Fruit fly (Drosophila melanogaster): ENCODE results near the gene CG18549.

DNA sequence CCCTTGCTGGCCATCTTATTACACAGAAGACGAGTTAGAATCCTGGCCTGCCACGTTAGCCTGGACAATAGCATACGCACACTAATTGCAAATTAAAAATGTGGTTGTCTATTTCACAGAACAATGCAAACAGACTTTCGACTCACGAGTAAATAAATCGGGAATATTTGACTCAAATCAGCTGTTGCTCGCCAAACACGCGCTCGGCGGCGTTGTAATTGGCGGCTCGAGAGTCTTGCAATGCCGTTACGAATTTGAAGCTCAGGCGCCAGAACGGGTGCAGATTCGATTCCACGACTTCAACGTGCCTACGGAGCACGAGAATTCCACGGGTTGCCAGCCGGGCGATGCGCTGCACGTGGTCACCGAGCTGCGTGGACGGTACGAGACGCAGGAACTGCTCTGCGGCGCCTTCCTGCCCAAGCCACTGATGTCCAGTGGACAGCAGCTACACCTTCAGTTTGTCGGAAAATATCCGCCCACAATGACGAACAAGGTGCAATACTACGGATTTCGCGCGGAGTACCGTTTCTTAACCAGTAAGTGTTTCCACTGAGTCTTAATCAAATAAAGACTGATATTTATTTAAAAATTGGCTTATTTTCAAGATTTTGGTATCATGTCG, 47.3 kb upstream of the CG18549 start, which contains the start of gene DNAlig3:
- TF ChIP-seq Hand (GFP tag; optimal IDR thresholded peaks at IDR 0.05), result no peak
- no peak for TF ChIP-seq vvl (GFP tag; IDR thresholded peaks at IDR 0.05)
- no peak for TF ChIP-seq CG2129 (GFP tag; IDR thresholded peaks at IDR 0.05; ENCODE audit: partially characterized antibody)
- no peak for TF ChIP-seq Hsf (GFP tag; optimal IDR thresholded peaks at IDR 0.05)
- no peak for TF ChIP-seq lab (GFP tag; optimal IDR thresholded peaks at IDR 0.05)
- TF ChIP-seq CG4617 (GFP tag; optimal IDR thresholded peaks at IDR 0.05; ENCODE audit: borderline replicate concordance), result peak; percentile 2
- no peak for TF ChIP-seq Fer3 (tag; optimal IDR thresholded peaks at IDR 0.05)
- no peak for TF ChIP-seq tin (GFP tag; optimal IDR thresholded peaks at IDR 0.05)
- TF ChIP-seq Scr (GFP tag; IDR thresholded peaks at IDR 0.05; ENCODE audit: partially characterized antibody), result peak; percentile 60
- no peak for TF ChIP-seq CG8478 (optimal IDR thresholded peaks at IDR 0.05)
- TF ChIP-seq CG34376 (GFP tag; optimal IDR thresholded peaks at IDR 0.05), result peak; percentile 44

Measured in whole organism, embryonic.